Worm (Caenorhabditis elegans) whole organism, L4/young adult: ENCODE measurements around the gene vig-1.

Source experiments
- W03F9.2 ChIP-seq: fragments of 150-350 bp; optimal IDR thresholded peaks from 2 replicates; lab custom pipeline; 2014; ENCODE audit warnings: missing biosample characterization, missing genetic modification characterization
- dao-5 ChIP-seq: sonication (generic microtip); optimal IDR thresholded peaks from 2 replicates; lab custom pipeline; 2016; ENCODE audit warnings: missing genotype, missing genetic modification characterization, moderate library complexity, missing compliant biosample characterization
- him-1 ChIP-seq: sonication (generic microtip); optimal IDR thresholded peaks from 2 replicates; lab custom pipeline; 2016; ENCODE audit warnings: missing genotype, missing genetic modification reagents, missing genetic modification characterization, missing compliant biosample characterization

vig-1 gene

DNA sequence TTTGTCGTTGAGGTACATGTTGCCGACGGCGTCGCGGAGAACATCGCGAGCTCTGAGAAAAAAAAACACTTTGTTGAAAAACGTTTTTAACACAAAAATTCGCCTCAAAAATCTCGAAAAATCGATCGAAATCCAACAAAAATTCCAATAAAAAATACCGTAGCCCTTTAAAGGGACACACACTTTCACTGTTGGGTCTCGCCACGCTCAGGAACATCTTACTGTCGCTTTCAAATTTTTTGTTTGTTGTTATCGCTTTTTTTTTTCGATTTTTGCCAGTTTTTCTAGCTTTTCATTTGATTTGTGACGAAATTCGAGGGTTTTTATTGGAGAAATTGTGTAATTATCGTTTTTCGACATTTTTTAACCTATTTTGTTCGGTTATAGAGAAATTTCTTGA is 14.3 kb upstream of the vig-1 start:
- TF ChIP-seq W03F9.2 (peak; percentile 34), dao-5 (tag; lab: Kevin White, UChicago) (no peak)

DNA sequence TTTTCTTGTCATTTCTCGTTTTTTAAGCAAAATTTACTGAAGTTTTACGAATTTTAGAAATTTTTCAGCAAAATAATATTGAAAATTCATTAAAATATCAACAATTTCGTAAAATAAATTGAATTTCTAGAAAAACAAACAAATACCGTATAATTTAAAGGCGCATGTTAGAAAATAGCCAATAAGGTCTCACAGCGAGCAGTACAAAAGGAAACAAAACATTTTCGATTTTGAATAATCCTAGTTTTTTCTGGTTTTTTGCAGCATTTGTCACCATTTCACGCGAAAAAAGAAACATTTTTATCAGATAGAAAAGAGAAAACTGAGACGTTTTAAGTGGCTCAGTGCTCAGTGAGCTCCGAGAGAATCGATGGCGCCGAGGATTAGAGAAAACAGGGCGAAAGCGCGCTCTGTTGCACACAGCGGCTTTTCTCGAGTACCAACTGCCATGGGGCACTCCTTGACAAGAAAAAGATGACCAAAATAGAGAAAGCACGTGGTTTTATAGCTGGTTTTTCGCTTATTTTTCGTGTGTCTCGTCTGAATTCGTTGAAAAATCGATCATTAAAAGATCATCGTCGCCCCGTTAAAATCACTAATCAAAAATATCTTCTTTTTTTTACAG is 10.8 kb upstream of the vig-1 start, which contains the start of the genes alh-6 and fcho-1:
alh-6 (minus strand) TSS at position 242 of the 625 bp plus-strand sequence.
fcho-1 (plus strand) TSS at position 624 of the 625 bp plus-strand sequence.
- TF ChIP-seq W03F9.2 (peak; percentile 10), him-1 (tag; lab: Kevin White, UChicago) (no peak), dao-5 (tag; lab: Kevin White, UChicago) (no peak)

DNA sequence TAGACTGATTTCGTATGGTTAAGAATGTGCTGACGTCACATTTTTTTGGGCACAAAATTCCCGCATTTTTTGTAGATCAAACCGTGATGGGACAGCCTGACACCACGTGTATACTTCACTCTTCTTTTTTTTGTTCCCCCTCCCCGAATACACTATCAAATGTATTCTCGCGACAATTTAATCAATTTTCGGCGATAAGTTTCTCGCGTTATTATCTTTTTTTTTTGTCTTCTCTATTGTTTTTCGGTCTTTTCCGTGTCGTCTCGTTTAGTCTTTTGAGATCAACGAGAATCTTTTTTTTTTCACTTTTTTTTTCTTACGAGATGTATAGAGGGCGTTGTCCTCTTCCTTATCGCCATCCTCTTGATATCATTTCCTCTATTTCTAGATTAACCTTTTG is 5.6 kb upstream of the vig-1 start:
- TF ChIP-seq dao-5 (tag; lab: Kevin White, UChicago) (no peak), W03F9.2 (no peak)

DNA sequence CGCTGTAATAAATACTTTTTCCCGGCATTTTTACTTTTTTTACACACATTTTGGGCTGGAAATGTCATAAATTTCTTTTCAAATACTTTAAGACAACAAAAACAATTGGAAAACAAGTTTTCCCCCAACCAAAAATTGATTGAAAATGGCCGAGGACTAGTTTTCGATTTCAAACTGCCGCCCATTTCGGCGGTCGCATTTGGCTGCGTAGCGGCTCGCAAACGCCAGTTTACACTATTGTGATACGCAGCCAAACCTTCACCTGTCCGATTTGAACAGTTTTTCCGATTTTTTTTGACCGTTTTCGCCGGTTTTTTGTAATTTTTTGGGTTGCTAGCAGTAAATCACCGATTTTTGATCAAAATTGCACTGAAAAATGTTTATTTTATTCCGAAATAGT is 425 bp upstream of the vig-1 start:
- TF ChIP-seq him-1 (tag; lab: Kevin White, UChicago): peak; percentile 72
- peak; percentile 94 for TF ChIP-seq W03F9.2
- TF ChIP-seq dao-5 (tag; lab: Kevin White, UChicago): peak; percentile 10

DNA sequence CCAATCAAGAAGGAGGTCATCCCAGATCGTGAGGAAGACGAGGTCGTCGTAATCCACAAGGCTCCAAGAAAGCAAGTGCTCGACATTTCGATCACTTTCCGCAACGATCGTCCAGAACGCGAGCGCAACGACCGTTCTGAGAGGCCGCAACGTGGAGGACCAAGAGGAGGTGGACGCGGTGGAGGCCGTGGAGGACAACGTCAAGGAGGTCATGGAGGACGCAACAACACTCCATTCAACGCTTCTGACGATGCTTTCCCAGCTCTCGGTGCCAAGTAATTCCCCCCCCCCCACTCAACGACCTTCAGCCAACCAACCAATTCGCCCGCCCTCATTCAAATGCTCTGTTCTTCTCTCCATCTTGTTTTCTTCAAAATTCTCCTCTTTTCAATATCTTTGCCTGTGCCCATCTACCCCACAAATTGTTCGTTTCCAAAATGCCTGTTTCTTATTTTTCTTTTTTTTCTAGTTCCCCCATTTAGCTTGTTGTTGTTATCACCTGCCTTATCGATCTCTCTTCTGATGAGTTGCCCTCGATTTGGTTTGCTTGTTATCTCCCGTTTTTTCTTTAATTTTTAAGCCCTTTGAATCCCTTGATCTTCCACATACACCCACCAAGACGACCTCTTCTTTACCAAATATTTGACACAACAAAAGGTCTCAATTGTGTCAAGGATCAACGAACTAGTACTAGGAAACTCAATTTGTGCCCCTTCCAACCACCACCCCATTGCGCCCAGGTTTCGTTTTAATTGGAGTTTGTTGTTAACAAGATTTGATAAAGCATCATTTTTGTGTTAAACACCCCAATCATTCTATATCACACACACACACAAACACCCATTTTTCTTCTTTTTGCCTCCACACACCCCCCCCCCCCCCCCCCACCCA is 1.7 kb downstream of the vig-1 start:
- TF ChIP-seq him-1 (tag; lab: Kevin White, UChicago): no peak
- TF ChIP-seq dao-5 (tag; lab: Kevin White, UChicago): no peak
- TF ChIP-seq W03F9.2: no peak

DNA sequence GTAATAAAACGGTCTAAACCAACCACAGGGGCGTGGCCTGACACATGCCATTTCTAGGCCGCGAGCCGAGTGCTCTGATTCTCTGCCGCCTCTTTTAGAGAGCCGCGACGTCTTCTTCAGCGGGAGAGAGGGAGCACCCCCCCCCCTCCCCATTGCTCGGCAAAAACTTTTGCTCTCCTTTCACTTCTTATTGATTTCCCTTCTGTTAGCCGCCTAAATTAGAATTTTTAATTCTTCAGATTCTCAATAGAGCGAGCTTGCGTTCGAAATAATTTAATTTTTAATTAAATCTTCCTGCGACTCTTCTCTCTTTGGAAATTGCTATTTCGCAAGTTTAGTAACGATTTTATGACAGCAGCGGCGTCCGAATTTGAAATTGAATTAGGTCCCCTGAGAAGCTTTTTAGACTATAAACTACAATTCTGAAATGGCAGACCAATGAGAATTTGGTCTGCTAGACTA is 2.4 kb downstream of the vig-1 start:
- TF ChIP-seq W03F9.2: no peak
- peak; percentile 72 for TF ChIP-seq him-1 (tag; lab: Kevin White, UChicago)

DNA sequence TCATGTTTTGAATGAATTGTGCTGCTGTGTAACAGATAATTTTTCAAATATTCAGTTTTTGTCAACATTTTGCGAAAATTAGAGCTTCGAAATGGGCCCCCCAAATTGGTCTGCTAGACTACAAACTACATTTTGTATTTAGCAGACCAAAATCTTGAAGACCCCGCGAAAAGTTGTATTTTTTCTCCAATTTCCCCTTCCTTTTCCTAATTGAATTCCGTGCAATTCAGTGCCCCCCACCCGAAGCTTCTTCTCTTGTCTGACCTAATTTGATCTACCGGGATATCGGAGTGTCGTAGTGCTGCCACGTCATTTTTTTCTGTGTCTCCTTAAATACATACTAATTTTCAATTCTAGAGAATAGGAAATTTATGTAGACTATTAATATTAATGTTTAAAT is 3.2 kb downstream of the vig-1 start:
- TF ChIP-seq him-1 (tag; lab: Kevin White, UChicago) (no peak), W03F9.2 (no peak), dao-5 (tag; lab: Kevin White, UChicago) (no peak)

DNA sequence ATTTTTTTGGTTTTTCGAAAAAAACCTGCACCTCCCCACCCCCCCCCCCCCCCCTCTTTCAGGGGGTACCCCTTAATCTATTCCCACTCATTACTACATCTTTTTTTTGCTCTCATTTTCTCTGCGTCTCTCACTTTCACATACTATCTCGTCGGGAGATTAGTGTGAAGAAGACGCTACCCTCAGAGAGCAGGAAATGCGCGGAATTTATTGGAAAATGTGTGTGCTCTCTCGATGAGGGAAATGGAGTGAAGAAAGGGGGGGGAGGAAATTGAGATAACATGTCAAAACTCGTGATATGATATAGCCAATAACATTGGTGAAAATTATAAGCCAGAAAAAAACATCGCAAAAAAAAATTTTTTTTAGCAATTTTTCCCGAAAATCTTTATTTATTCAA is 4.8 kb downstream of the vig-1 start:
- TF ChIP-seq him-1 (tag; lab: Kevin White, UChicago): no peak
- no peak for TF ChIP-seq dao-5 (tag; lab: Kevin White, UChicago)
- TF ChIP-seq W03F9.2: no peak

DNA sequence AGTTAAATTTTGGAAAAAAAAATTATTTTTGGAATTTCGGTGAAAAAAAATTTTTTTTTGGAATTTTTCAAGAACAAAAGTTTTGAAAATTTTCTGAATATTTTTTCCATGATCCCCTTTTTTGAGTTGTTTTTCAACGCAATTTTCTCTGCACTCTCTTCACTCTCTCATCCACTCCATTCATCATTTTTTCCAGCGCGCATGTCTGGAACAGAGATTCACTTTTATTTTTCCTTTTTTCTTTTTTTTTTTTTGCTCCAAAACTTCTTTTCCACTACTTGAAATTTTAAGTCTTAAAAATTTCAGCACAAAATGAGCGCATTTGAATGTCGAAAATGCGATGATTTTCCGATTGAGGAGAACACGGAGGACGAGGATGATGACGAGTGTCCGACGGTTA is 5.9 kb downstream of the vig-1 start, which contains the start of gene jip-1:
jip-1 (plus strand) TSS at position 301 of the 400 bp plus-strand sequence.
- TF ChIP-seq him-1 (tag; lab: Kevin White, UChicago): no peak
- TF ChIP-seq W03F9.2: no peak
- TF ChIP-seq dao-5 (tag; lab: Kevin White, UChicago): no peak

DNA sequence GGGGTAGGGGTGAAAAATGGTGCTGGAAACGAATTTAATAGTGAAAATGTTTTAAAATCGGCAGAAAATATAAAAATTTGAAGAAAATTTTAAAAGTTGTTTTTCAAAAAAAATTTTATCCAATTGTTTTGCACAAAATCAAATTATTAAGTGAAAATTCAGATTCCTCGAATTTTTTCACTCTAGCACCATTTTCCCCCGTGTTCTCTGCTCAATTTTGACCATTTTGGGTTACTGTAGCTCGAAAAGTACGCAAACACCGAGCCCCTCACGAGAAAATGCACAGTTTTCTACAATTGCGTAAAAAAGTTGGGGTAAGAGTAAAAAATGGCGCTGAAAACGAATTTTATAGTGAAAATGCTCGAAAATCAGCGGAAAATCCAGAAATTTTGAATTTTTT is 9.1 kb downstream of the vig-1 start:
- TF ChIP-seq W03F9.2 (no peak), dao-5 (tag; lab: Kevin White, UChicago) (no peak), him-1 (tag; lab: Kevin White, UChicago) (no peak)

DNA sequence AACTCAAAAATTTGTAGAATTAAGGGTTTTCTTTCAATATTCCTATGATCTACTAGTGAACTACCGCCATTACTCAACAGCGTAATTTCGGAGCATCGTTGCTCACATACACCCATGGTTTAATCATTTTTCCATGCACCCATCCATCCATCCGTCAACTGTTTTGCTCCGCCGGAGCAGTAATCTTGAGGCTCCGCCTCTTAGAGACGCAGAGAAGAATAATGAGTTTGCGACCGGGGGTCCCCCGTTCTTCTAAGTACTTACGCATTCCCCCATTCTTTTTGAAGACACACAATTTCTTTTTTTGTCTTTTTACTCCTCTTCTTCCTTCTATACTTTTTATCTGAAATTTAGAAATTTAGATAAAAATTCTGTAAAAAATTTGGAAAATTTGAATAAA is 17.4 kb downstream of the vig-1 start:
- TF ChIP-seq dao-5 (tag; lab: Kevin White, UChicago) (no peak), W03F9.2 (no peak), him-1 (tag; lab: Kevin White, UChicago) (peak; percentile 19)

DNA sequence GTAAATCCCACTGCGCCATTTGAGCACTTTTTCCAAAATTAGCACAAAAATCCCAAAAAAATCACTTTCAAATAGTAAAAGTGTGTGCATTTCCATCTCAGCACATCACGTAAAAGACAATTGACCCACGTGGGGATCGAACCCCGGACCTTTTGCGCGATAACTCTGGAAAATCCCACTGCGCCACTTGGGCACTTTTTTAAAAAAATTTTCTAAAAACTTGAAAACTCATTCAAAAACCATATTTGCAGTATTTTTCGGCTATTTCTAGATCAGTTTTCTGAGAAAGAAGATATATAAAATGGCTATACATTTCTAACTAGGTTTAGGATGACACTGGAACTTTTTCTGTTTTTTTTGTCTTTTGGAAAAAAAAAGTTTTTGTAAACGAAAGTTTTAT is 19.2 kb downstream of the vig-1 start:
- TF ChIP-seq him-1 (tag; lab: Kevin White, UChicago) (no peak), dao-5 (tag; lab: Kevin White, UChicago) (no peak), W03F9.2 (no peak)

DNA sequence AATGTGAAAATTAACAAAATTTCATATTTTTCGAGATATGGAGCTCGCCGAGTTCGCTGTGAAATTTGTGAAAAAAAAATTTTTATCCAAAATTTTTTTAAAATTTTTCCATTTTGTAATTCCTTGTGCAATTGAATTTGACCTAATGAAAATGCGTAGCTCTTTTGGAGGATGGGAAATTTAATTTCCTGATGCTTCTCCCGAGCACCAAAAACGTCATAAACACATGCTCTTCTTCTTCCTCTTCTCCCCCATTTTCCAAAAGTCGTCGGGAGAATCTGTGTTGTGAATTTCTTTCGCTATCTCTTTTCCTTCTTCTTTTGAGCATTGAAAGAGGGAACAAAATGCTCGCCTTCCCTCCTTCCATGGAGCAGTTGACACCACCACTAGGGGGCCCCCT is 20.6 kb downstream of the vig-1 start:
- TF ChIP-seq him-1 (tag; lab: Kevin White, UChicago) (peak; percentile 15), W03F9.2 (no peak)

DNA sequence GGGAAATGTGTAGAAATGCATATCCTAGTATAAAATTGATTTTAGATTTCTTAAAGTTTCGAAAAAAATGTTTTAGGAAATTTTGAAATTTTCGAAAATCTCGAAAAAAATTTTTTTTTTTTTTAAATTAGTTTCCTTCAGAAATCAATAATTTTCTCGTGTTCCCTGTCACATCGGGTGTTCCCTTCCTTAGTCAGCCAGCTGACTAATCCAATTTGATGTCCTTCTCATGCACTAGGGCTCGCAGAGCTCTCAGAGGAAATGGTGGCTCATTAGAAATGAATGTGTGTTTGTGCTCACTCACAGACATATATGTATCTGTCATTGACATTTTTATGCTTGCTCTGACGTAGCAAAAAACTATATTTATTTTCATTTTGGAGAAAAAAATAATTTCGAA is 22.9 kb downstream of the vig-1 start:
- no peak for TF ChIP-seq W03F9.2
- TF ChIP-seq him-1 (tag; lab: Kevin White, UChicago): no peak
- TF ChIP-seq dao-5 (tag; lab: Kevin White, UChicago): no peak
